Worm (Caenorhabditis elegans) whole organism, L1 larva: ENCODE measurements around the gene nhr-46.

Source experiments
- C04F5.9 ChIP-seq: sonication (generic microtip); optimal IDR thresholded peaks from 2 replicates; lab custom pipeline; 2016; ENCODE audit warnings: missing genetic modification characterization, missing compliant biosample characterization
- C16A3.4 ChIP-seq: fragments of 150-350 bp; optimal IDR thresholded peaks from 2 replicates; lab custom pipeline; 2014; ENCODE audit warnings: missing biosample characterization, missing genetic modification characterization
- C34B4.2 ChIP-seq: sonication (generic microtip); optimal IDR thresholded peaks from 2 replicates; lab custom pipeline; 2017; ENCODE audit warnings: mild to moderate bottlenecking, missing genetic modification characterization, missing compliant biosample characterization
- F16B12.6 ChIP-seq: fragments of 150-350 bp; optimal IDR thresholded peaks from 2 replicates; lab custom pipeline; 2014; ENCODE audit warnings: missing biosample characterization, missing genetic modification characterization
- aha-1 ChIP-seq: fragments of 150-350 bp; optimal IDR thresholded peaks from 2 replicates; lab custom pipeline; 2014; ENCODE audit warnings: missing biosample characterization, missing genetic modification characterization
- alr-1 ChIP-seq: fragments of 200-800 bp; sonication (Bioruptor generic); optimal IDR thresholded peaks from 2 replicates; lab custom pipeline; 2018; ENCODE audit warnings: borderline replicate concordance, mild to moderate bottlenecking, missing genetic modification characterization, missing compliant biosample characterization
- ama-1 ChIP-seq: fragments of 150-350 bp; optimal IDR thresholded peaks from 2 replicates; lab custom pipeline; 2014
- blmp-1 ChIP-seq: fragments of 150-350 bp; optimal IDR thresholded peaks from 2 replicates; lab custom pipeline; 2014; ENCODE audit warnings: missing biosample characterization, missing genetic modification characterization
- ceh-63 ChIP-seq: fragments of 200-800 bp; sonication (Bioruptor generic); optimal IDR thresholded peaks from 2 replicates; lab custom pipeline; 2018; ENCODE audit warnings: mild to moderate bottlenecking, missing genetic modification characterization, missing compliant biosample characterization
- ceh-82 ChIP-seq, 3 experiments: fragments of 150-350 bp in 1 of 3; sonication (generic microtip) in 2 of 3; optimal IDR thresholded peaks; 2 replicates each; lab custom pipeline; 2014 to 2017; ENCODE audit warnings: missing biosample characterization in 3 of 3, missing genetic modification characterization in 3 of 3
- ceh-88 ChIP-seq: fragments of 200-800 bp; sonication (Bioruptor generic); IDR thresholded peaks from 2 replicates; pipeline ENCODE4 v1.3.6; 2022; ENCODE audit warnings: missing genetic modification characterization, missing compliant biosample characterization
- ceh-90 ChIP-seq: sonication (generic microtip); optimal IDR thresholded peaks from 2 replicates; lab custom pipeline; 2016; ENCODE audit warnings: missing genetic modification characterization, missing compliant biosample characterization
- ces-1 ChIP-seq: fragments of 150-350 bp; optimal IDR thresholded peaks from 2 replicates; lab custom pipeline; 2014; ENCODE audit warnings: missing biosample characterization, missing genetic modification reagents, missing genetic modification characterization
- dsc-1 ChIP-seq: sonication (generic microtip); optimal IDR thresholded peaks from 2 replicates; lab custom pipeline; 2016; ENCODE audit warnings: mild to moderate bottlenecking, missing genetic modification characterization, missing compliant biosample characterization
- efl-1 ChIP-seq, 4 experiments: fragments of 150-350 bp; optimal IDR thresholded peaks in 3 of 4; peaks in 1 of 4; 1 replicate in 1 of 4; 2 replicates in 3 of 4; lab custom pipeline; 2014; ENCODE audit warnings: missing biosample characterization in 2 of 4, missing genetic modification characterization in 2 of 4, missing genetic modification reagents in 2 of 4
- efl-3 ChIP-seq: fragments of 200-800 bp; sonication (Bioruptor generic); optimal IDR thresholded peaks from 2 replicates; lab custom pipeline; 2018; ENCODE audit warnings: mild to moderate bottlenecking, missing genetic modification characterization, missing compliant biosample characterization
- egl-13 ChIP-seq: sonication (generic microtip); optimal IDR thresholded peaks from 2 replicates; lab custom pipeline; 2016; ENCODE audit warnings: missing genotype, missing genetic modification reagents, missing genetic modification characterization, missing compliant biosample characterization
- elt-3 ChIP-seq, 6 experiments: fragments of 150-350 bp in 1 of 6; sonication (generic microtip); optimal IDR thresholded peaks; 2 replicates each; lab custom pipeline; 2017 to 2018; ENCODE audit warnings: missing biosample characterization in 6 of 6, missing genetic modification characterization in 6 of 6, inconsistent platforms in 1 of 6
- fkh-10 ChIP-seq: sonication (generic microtip); optimal IDR thresholded peaks from 2 replicates; lab custom pipeline; 2017; ENCODE audit warnings: missing biosample characterization, missing genetic modification reagents, missing genetic modification characterization
- fkh-8 ChIP-seq: sonication (generic microtip); optimal IDR thresholded peaks from 2 replicates; lab custom pipeline; 2016; ENCODE audit warnings: mild to moderate bottlenecking, missing genetic modification characterization, missing compliant biosample characterization
- fos-1 ChIP-seq: fragments of 150-350 bp; optimal IDR thresholded peaks from 2 replicates; lab custom pipeline; 2014; ENCODE audit warnings: missing biosample characterization, missing genetic modification characterization
- hlh-4 ChIP-seq: sonication (generic microtip); optimal IDR thresholded peaks from 2 replicates; lab custom pipeline; 2016; ENCODE audit warnings: mild to moderate bottlenecking, missing genetic modification characterization, missing compliant biosample characterization
- irx-1 ChIP-seq: sonication (generic microtip); optimal IDR thresholded peaks from 2 replicates; lab custom pipeline; 2016; ENCODE audit warnings: missing genetic modification characterization, missing compliant biosample characterization
- jun-1 ChIP-seq: fragments of 150-350 bp; optimal IDR thresholded peaks from 2 replicates; lab custom pipeline; 2014; ENCODE audit warnings: missing biosample characterization, missing genetic modification reagents, missing genetic modification characterization
- lin-13 ChIP-seq: fragments of 150-350 bp; optimal IDR thresholded peaks from 2 replicates; lab custom pipeline; 2014; ENCODE audit warnings: missing biosample characterization, missing genetic modification reagents, missing genetic modification characterization
- lin-14 ChIP-seq: fragments of 200-800 bp; sonication (Bioruptor generic); optimal IDR thresholded peaks from 2 replicates; lab custom pipeline; 2018; ENCODE audit warnings: mild to moderate bottlenecking, missing genetic modification characterization, moderate library complexity, missing compliant biosample characterization
- lin-15B ChIP-seq: fragments of 150-350 bp; sonication (generic microtip); optimal IDR thresholded peaks from 3 replicates; lab custom pipeline; 2014; ENCODE audit warnings: missing biosample characterization, missing genetic modification characterization
- lin-39 ChIP-seq: fragments of 150-350 bp; optimal IDR thresholded peaks from 2 replicates; lab custom pipeline; 2014; ENCODE audit warnings: missing biosample characterization, missing genetic modification reagents, missing genetic modification characterization
- lir-3 ChIP-seq: sonication (generic microtip); optimal IDR thresholded peaks from 2 replicates; lab custom pipeline; 2016; ENCODE audit warnings: mild to moderate bottlenecking, missing genetic modification characterization, moderate library complexity, missing compliant biosample characterization; ENCODE audit not compliant: poor library complexity
- lsy-2 ChIP-seq, 2 experiments: fragments of 150-350 bp; optimal IDR thresholded peaks; 2 replicates each; lab custom pipeline; 2014; ENCODE audit warnings: missing biosample characterization in 2 of 2, missing genetic modification characterization in 2 of 2
- mab-9 ChIP-seq: fragments of 200-800 bp; sonication (Bioruptor generic); IDR thresholded peaks from 2 replicates; pipeline ENCODE4 v1.3.6; 2022; ENCODE audit warnings: missing genetic modification reagents, missing genetic modification characterization, missing compliant biosample characterization
- mdl-1 ChIP-seq, 2 experiments: fragments of 150-350 bp; optimal IDR thresholded peaks; 2 replicates each; lab custom pipeline; 2014 to 2017; ENCODE audit warnings: missing biosample characterization in 2 of 2, missing genetic modification characterization in 2 of 2, inconsistent platforms in 1 of 2
- mef-2 ChIP-seq: fragments of 150-350 bp; optimal IDR thresholded peaks from 2 replicates; lab custom pipeline; 2014; ENCODE audit warnings: missing biosample characterization, missing genetic modification characterization
- mep-1 ChIP-seq: fragments of 150-350 bp; optimal IDR thresholded peaks from 2 replicates; lab custom pipeline; 2014; ENCODE audit warnings: missing biosample characterization, missing genetic modification characterization
- nhr-11 ChIP-seq: fragments of 150-350 bp; optimal IDR thresholded peaks from 2 replicates; lab custom pipeline; 2014; ENCODE audit warnings: missing biosample characterization, missing genetic modification characterization
- nhr-12 ChIP-seq: sonication (generic microtip); optimal IDR thresholded peaks from 2 replicates; lab custom pipeline; 2017; ENCODE audit warnings: missing biosample characterization, missing genetic modification characterization
- nhr-237 ChIP-seq: fragments of 150-350 bp; optimal IDR thresholded peaks from 2 replicates; lab custom pipeline; 2014; ENCODE audit warnings: missing biosample characterization, missing genetic modification characterization
- nhr-28 ChIP-seq: fragments of 150-350 bp; optimal IDR thresholded peaks from 2 replicates; lab custom pipeline; 2014; ENCODE audit warnings: missing biosample characterization, missing genetic modification characterization
- nhr-47 ChIP-seq: sonication (generic microtip); optimal IDR thresholded peaks from 2 replicates; lab custom pipeline; 2016; ENCODE audit warnings: mild to moderate bottlenecking, missing genetic modification characterization, moderate library complexity, missing compliant biosample characterization
- nhr-71 ChIP-seq: sonication (generic microtip); optimal IDR thresholded peaks from 2 replicates; lab custom pipeline; 2016; ENCODE audit warnings: mild to moderate bottlenecking, missing genetic modification characterization, moderate library complexity, missing compliant biosample characterization
- nhr-84 ChIP-seq: sonication (generic microtip); optimal IDR thresholded peaks from 2 replicates; lab custom pipeline; 2017; ENCODE audit warnings: missing biosample characterization, missing genetic modification characterization
- pqm-1 ChIP-seq: sonication (generic microtip); optimal IDR thresholded peaks from 3 replicates; lab custom pipeline; 2017; ENCODE audit warnings: missing biosample characterization, missing genetic modification characterization
- rnt-1 ChIP-seq: sonication (generic microtip); optimal IDR thresholded peaks from 2 replicates; lab custom pipeline; 2016; ENCODE audit warnings: mild to moderate bottlenecking, missing genetic modification characterization, moderate library complexity, missing compliant biosample characterization
- snu-23 ChIP-seq: sonication (generic microtip); optimal IDR thresholded peaks from 2 replicates; lab custom pipeline; 2016; ENCODE audit warnings: missing genetic modification characterization, missing compliant biosample characterization
- sup-37 ChIP-seq: fragments of 200-800 bp; sonication (Bioruptor generic); optimal IDR thresholded peaks from 2 replicates; lab custom pipeline; 2018; ENCODE audit warnings: mild to moderate bottlenecking, missing genetic modification characterization, missing compliant biosample characterization
- swsn-7 ChIP-seq: sonication (generic microtip); optimal IDR thresholded peaks from 2 replicates; lab custom pipeline; 2016; ENCODE audit warnings: missing genetic modification characterization, missing compliant biosample characterization
- tlp-1 ChIP-seq: fragments of 150-350 bp; optimal IDR thresholded peaks from 2 replicates; lab custom pipeline; 2014; ENCODE audit warnings: missing biosample characterization, missing genetic modification characterization
- unc-130 ChIP-seq: fragments of 150-350 bp; optimal IDR thresholded peaks from 2 replicates; lab custom pipeline; 2017; ENCODE audit warnings: missing biosample characterization, missing genetic modification characterization, inconsistent platforms
- unc-30 ChIP-seq: sonication (generic microtip); optimal IDR thresholded peaks from 2 replicates; lab custom pipeline; 2017; ENCODE audit warnings: missing biosample characterization, missing genetic modification characterization
- unc-62 ChIP-seq: fragments of 150-350 bp; optimal IDR thresholded peaks from 2 replicates; lab custom pipeline; 2014; ENCODE audit warnings: missing biosample characterization, missing genetic modification reagents, missing genetic modification characterization
- unc-86 ChIP-seq: sonication (generic microtip); optimal IDR thresholded peaks from 2 replicates; lab custom pipeline; 2016; ENCODE audit warnings: missing genetic modification characterization, missing compliant biosample characterization
- unc-98 ChIP-seq: fragments of 200-800 bp; sonication (Bioruptor generic); IDR thresholded peaks from 2 replicates; pipeline ENCODE4 v1.3.6; 2022; ENCODE audit warnings: missing genetic modification characterization, missing compliant biosample characterization
- vab-15 ChIP-seq: sonication (generic microtip); optimal IDR thresholded peaks from 2 replicates; lab custom pipeline; 2017; ENCODE audit warnings: missing genotype, mild to moderate bottlenecking, missing genetic modification characterization, missing compliant biosample characterization
- zag-1 ChIP-seq: fragments of 150-350 bp; optimal IDR thresholded peaks from 2 replicates; lab custom pipeline; 2014; ENCODE audit warnings: missing biosample characterization, missing genetic modification characterization
- zip-4 ChIP-seq: fragments of 200-800 bp; sonication (Bioruptor generic); optimal IDR thresholded peaks from 2 replicates; lab custom pipeline; 2018; ENCODE audit warnings: mild to moderate bottlenecking, missing genetic modification characterization, moderate library complexity, missing compliant biosample characterization

Gene nhr-46

DNA sequence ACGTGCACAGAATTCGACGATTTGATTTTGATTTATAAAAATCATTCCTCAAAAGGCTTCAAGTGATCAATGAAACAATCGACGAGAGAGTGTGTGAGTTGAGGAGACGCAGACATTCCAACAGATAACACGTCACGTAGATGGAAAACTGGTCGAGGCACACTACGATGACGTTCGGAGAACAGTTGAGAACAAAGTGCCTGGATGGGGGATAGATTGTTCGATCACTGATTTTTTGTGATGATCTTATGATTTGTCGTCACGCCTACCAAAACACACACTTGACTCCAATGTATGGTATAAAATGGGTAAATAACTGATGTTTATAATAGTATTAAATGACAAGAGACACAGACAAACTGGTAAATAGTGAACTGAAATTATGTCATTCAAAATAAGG is 20.7 kb upstream of the nhr-46 start (continued):
- TF ChIP-seq C04F5.9 (no peak), zip-4 (GFP tag; lab: Kevin White, UChicago) (no peak), ceh-82 (tag; optimal IDR thresholded peaks at IDR 0.05; lab: Kevin White, UChicago) (no peak), ceh-90 (tag; lab: Kevin White, UChicago) (no peak), unc-98 (GFP tag; lab: Robert Waterston, UW) (no peak), rnt-1 (tag; lab: Kevin White, UChicago) (no peak), swsn-7 (tag; lab: Kevin White, UChicago) (no peak), F16B12.6 (no peak), efl-1 (optimal IDR thresholded peaks at IDR 0.05; lab: Kevin White, UChicago) (no peak), efl-1 (GFP tag; optimal IDR thresholded peaks at IDR 0.05 in 1 of 2; lab: Kevin White, UChicago) (peak in 1 of 2 experiments; percentile 94), nhr-11 (tag; lab: Kevin White, UChicago) (no peak), lin-13 (GFP tag; lab: Kevin White, UChicago) (no peak), mep-1 (no peak), unc-86 (tag; lab: Kevin White, UChicago) (no peak), jun-1 (tag; lab: Kevin White, UChicago) (peak; percentile 37), vab-15 (tag; lab: Kevin White, UChicago) (no peak), unc-62 (GFP tag; lab: Kevin White, UChicago) (no peak), ceh-63 (GFP tag; lab: Kevin White, UChicago) (no peak), unc-130 (tag; lab: Kevin White, UChicago) (no peak), mef-2 (tag; lab: Kevin White, UChicago) (no peak), ama-1 (lab: Kevin White, UChicago) (no peak), zag-1 (tag; lab: Kevin White, UChicago) (no peak), mab-9 (GFP tag; lab: Robert Waterston, UW) (no peak), C16A3.4 (tag; lab: Kevin White, UChicago) (no peak), aha-1 (no peak), lin-15B (no peak), alr-1 (tag; lab: Kevin White, UChicago) (no peak), sup-37 (GFP tag; lab: Kevin White, UChicago) (no peak), mdl-1 (tag; optimal IDR thresholded peaks at IDR 0.05; lab: Kevin White, UChicago) (peak in 1 of 2 experiments; percentile 66), fkh-10 (no peak), efl-3 (GFP tag; lab: Kevin White, UChicago) (no peak), pqm-1 (tag; lab: Kevin White, UChicago) (no peak), fkh-8 (no peak), tlp-1 (tag; lab: Kevin White, UChicago) (no peak), nhr-84 (tag; lab: Kevin White, UChicago) (no peak), lir-3 (no peak), irx-1 (tag; lab: Kevin White, UChicago) (no peak), fos-1 (tag; lab: Kevin White, UChicago) (no peak), unc-30 (tag; lab: Kevin White, UChicago) (no peak), ces-1 (GFP tag; lab: Kevin White, UChicago) (no peak), lsy-2 (tag; optimal IDR thresholded peaks at IDR 0.05; lab: Kevin White, UChicago) (no peak), C34B4.2 (tag; lab: Kevin White, UChicago) (no peak), nhr-47 (tag; lab: Kevin White, UChicago) (peak; percentile 49), ceh-88 (GFP tag; lab: Robert Waterston, UW) (no peak), egl-13 (tag; lab: Kevin White, UChicago) (no peak), nhr-71 (tag; lab: Kevin White, UChicago) (peak; percentile 93), lin-14 (peak; percentile 64), elt-3 (tag; optimal IDR thresholded peaks at IDR 0.05; lab: Kevin White, UChicago) (peak in 2 of 6 experiments; percentile 33 to 34), lin-39 (no peak), nhr-237 (tag; lab: Kevin White, UChicago) (no peak), blmp-1 (tag; lab: Kevin White, UChicago) (peak; percentile 3), nhr-12 (tag; lab: Kevin White, UChicago) (no peak), hlh-4 (tag; lab: Kevin White, UChicago) (no peak), nhr-28 (tag; lab: Kevin White, UChicago) (no peak), dsc-1 (no peak), snu-23 (GFP tag; lab: Kevin White, UChicago) (peak; percentile 62)
